Fruit fly (Drosophila melanogaster): Measurements from ENCODE around the gene CG11594.
A peak's percentile ranks its signal among the peaks of the same experiment; 100 is the strongest.

dm6 chr3L:4014349-4014748 is 11.5 kb downstream of the CG11594 start:
- no peak for TF ChIP-seq Eip93F (GFP tag; optimal IDR thresholded peaks at IDR 0.05)
- TF ChIP-seq CG6854 (GFP tag; optimal IDR thresholded peaks at IDR 0.05), result no peak
- TF ChIP-seq Gug (GFP tag; IDR thresholded peaks at IDR 0.05), result no peak
- no peak for TF ChIP-seq Sox14 (GFP tag; optimal IDR thresholded peaks at IDR 0.05)
- no peak for TF ChIP-seq topi (GFP tag; optimal IDR thresholded peaks at IDR 0.05)
- TF ChIP-seq CG15336 (GFP tag; IDR thresholded peaks at IDR 0.05), result peak; percentile 23; the same call in 1 of the 2 replicates
- TF ChIP-seq Lpt (GFP tag; optimal IDR thresholded peaks at IDR 0.05), result no peak
- TF ChIP-seq cyc (GFP tag; optimal IDR thresholded peaks at IDR 0.05), result peak; percentile 2
